Fruit fly (Drosophila melanogaster) whole organism, embryonic: ENCODE measurements around the gene Ugt35E1.

Experiments
- CG10979 ChIP-seq: fragments of 200-800 bp; sonication (Bioruptor generic); optimal IDR thresholded peaks from 2 replicates; lab custom pipeline; 2018; ENCODE audit warnings: missing biosample characterization, mild to moderate bottlenecking, missing genetic modification characterization, moderate library complexity
- CG11398 ChIP-seq: fragments of 200-800 bp; sonication (Bioruptor generic); optimal IDR thresholded peaks from 2 replicates; lab custom pipeline; 2016; ENCODE audit warnings: missing biosample characterization, missing genetic modification characterization
- CG11456 ChIP-seq: fragments of 200-800 bp; sonication (Bioruptor generic); IDR thresholded peaks from 3 replicates; pipeline ENCODE4 v1.3.6; 2022; ENCODE audit warnings: missing biosample characterization, missing genetic modification characterization
- CG14667 ChIP-seq: fragments of 200-800 bp; sonication (Bioruptor generic); IDR thresholded peaks from 2 replicates; pipeline ENCODE4 v1.3.6; 2022; ENCODE audit warnings: missing biosample characterization, missing genetic modification characterization
- CG15073 ChIP-seq: fragments of 200-800 bp; sonication (Bioruptor generic); optimal IDR thresholded peaks from 2 replicates; lab custom pipeline; 2016; ENCODE audit warnings: missing biosample characterization, missing genetic modification characterization
- CG17186 ChIP-seq: fragments of 200-800 bp; sonication (Bioruptor generic); optimal IDR thresholded peaks from 3 replicates; lab custom pipeline; 2017; ENCODE audit warnings: missing biosample characterization, missing genetic modification reagents, missing genetic modification characterization
- CG17385 ChIP-seq: fragments of 200-800 bp; sonication (Bioruptor generic); optimal IDR thresholded peaks from 3 replicates; lab custom pipeline; 2018; ENCODE audit warnings: missing biosample characterization, mild to moderate bottlenecking, missing genetic modification characterization
- CG17912 ChIP-seq: fragments of 200-800 bp; sonication (Bioruptor generic); optimal IDR thresholded peaks from 2 replicates; lab custom pipeline; 2018; ENCODE audit warnings: missing biosample characterization, mild to moderate bottlenecking, missing genetic modification characterization
- CG18476 ChIP-seq: fragments of 200-800 bp; sonication (Bioruptor generic); optimal IDR thresholded peaks from 2 replicates; lab custom pipeline; 2016; ENCODE audit warnings: missing biosample characterization, mild to moderate bottlenecking, missing genetic modification characterization
- CG2202 ChIP-seq: fragments of 200-800 bp; sonication (Bioruptor generic); optimal IDR thresholded peaks from 2 replicates; lab custom pipeline; 2018; ENCODE audit warnings: missing biosample characterization, mild to moderate bottlenecking, missing genetic modification characterization
- CG3407 ChIP-seq: fragments of 200-800 bp; sonication (Bioruptor generic); optimal IDR thresholded peaks from 2 replicates; lab custom pipeline; 2018; ENCODE audit warnings: missing biosample characterization, mild to moderate bottlenecking, missing genetic modification characterization
- CG34376 ChIP-seq: fragments of 200-800 bp; sonication (Bioruptor generic); optimal IDR thresholded peaks from 2 replicates; lab custom pipeline; 2018; ENCODE audit warnings: missing biosample characterization, mild to moderate bottlenecking, missing genetic modification characterization
- CG3847 ChIP-seq: fragments of 200-800 bp; sonication (Bioruptor generic); IDR thresholded peaks from 2 replicates; pipeline ENCODE4 v1.3.6; 2022; ENCODE audit warnings: missing biosample characterization, missing genetic modification characterization
- CG3995 ChIP-seq: fragments of 200-800 bp; sonication (Bioruptor generic); optimal IDR thresholded peaks from 3 replicates; lab custom pipeline; 2016; ENCODE audit warnings: missing biosample characterization, missing genetic modification characterization
- CG42726 ChIP-seq: fragments of 200-800 bp; sonication (Bioruptor generic); IDR thresholded peaks from 2 replicates; pipeline ENCODE4 v1.3.6; 2022; ENCODE audit warnings: missing biosample characterization, missing genetic modification characterization; ENCODE audit not compliant: partially characterized antibody
- CG4404 ChIP-seq: fragments of 200-800 bp; sonication (Bioruptor generic); IDR thresholded peaks from 2 replicates; pipeline ENCODE4 v1.3.6; 2022; ENCODE audit warnings: missing biosample characterization, missing genetic modification characterization
- CG6175 ChIP-seq: fragments of 200-800 bp; sonication (Bioruptor generic); IDR thresholded peaks from 3 replicates; pipeline ENCODE4 v1.3.6; 2022; ENCODE audit warnings: missing biosample characterization, missing genetic modification characterization
- CG8924 ChIP-seq: fragments of 200-800 bp; optimal IDR thresholded peaks from 3 replicates; lab custom pipeline; 2019; ENCODE audit warnings: missing biosample characterization, mild to moderate bottlenecking, missing genetic modification characterization, moderate library complexity
- CG9215 ChIP-seq: fragments of 200-800 bp; sonication (Bioruptor generic); IDR thresholded peaks from 2 replicates; pipeline ENCODE4 v1.3.6; 2022; ENCODE audit warnings: missing biosample characterization, missing genetic modification characterization
- Dip3 ChIP-seq: fragments of 200-800 bp; sonication (Bioruptor generic); optimal IDR thresholded peaks from 3 replicates; lab custom pipeline; 2016; ENCODE audit warnings: missing biosample characterization, missing genetic modification characterization
- Fer3 ChIP-seq: fragments of 200-800 bp; sonication (Bioruptor generic); optimal IDR thresholded peaks from 2 replicates; lab custom pipeline; 2018; ENCODE audit warnings: missing biosample characterization, mild to moderate bottlenecking, missing genetic modification characterization, moderate library complexity
- GATAe ChIP-seq: fragments of 200-800 bp; sonication (Bioruptor generic); conservative IDR thresholded peaks from 2 replicates; pipeline ENCODE4 v1.3.6; 2022; ENCODE audit warnings: missing biosample characterization, missing genetic modification characterization
- Hr3 ChIP-seq: fragments of 200-800 bp; sonication (Bioruptor generic); optimal IDR thresholded peaks from 3 replicates; lab custom pipeline; 2016; ENCODE audit warnings: missing biosample characterization, missing genetic modification characterization
- Poxn ChIP-seq: fragments of 200-800 bp; sonication (Bioruptor generic); IDR thresholded peaks from 2 replicates; pipeline ENCODE4 v1.3.6; 2022; ENCODE audit warnings: missing biosample characterization, missing genetic modification characterization
- Sin3A ChIP-seq: fragments of >200 bp; optimal IDR thresholded peaks from 2 replicates; lab custom pipeline; 2018
- Spps ChIP-seq: fragments of 200-800 bp; sonication (Bioruptor generic); optimal IDR thresholded peaks from 2 replicates; lab custom pipeline; 2018; ENCODE audit warnings: missing biosample characterization, mild to moderate bottlenecking, missing genetic modification characterization
- TFAM ChIP-seq: fragments of 200-800 bp; sonication (Bioruptor generic); optimal IDR thresholded peaks from 2 replicates; lab custom pipeline; 2017; ENCODE audit warnings: missing biosample characterization, missing genetic modification characterization, inconsistent platforms
- Trl ChIP-seq, 3 experiments: fragments of >200 bp in 2 of 3; fragments of 200-800 bp in 1 of 3; sonication (Bioruptor generic) in 1 of 3; optimal IDR thresholded peaks; 2 replicates in 1 of 3; 3 replicates in 2 of 3; lab custom pipeline; 2016 to 2017; ENCODE audit warnings: missing biosample characterization in 1 of 3, missing genetic modification characterization in 1 of 3
- amos ChIP-seq: fragments of 200-800 bp; sonication (Bioruptor generic); IDR thresholded peaks from 2 replicates; pipeline ENCODE4 v1.3.6; 2022; ENCODE audit warnings: missing biosample characterization, missing genetic modification characterization; ENCODE audit not compliant: partially characterized antibody
- ato ChIP-seq: fragments of 200-800 bp; sonication (Bioruptor generic); IDR thresholded peaks from 2 replicates; pipeline ENCODE4 v1.3.6; 2022; ENCODE audit warnings: missing biosample characterization, missing genetic modification characterization; ENCODE audit not compliant: partially characterized antibody
- bigmax ChIP-seq: fragments of 200-800 bp; sonication (Bioruptor generic); optimal IDR thresholded peaks from 2 replicates; lab custom pipeline; 2018; ENCODE audit warnings: missing biosample characterization, mild to moderate bottlenecking, missing genetic modification characterization
- bsh ChIP-seq, 2 experiments: fragments of 200-800 bp; sonication (Bioruptor generic); optimal IDR thresholded peaks; 2 replicates each; lab custom pipeline; 2017 to 2018; ENCODE audit warnings: mild to moderate bottlenecking in 2 of 2, missing biosample characterization in 2 of 2, missing genetic modification characterization in 2 of 2, moderate library complexity in 1 of 2
- corto ChIP-seq: fragments of 200-800 bp; sonication (Bioruptor generic); optimal IDR thresholded peaks from 2 replicates; lab custom pipeline; 2016; ENCODE audit warnings: missing biosample characterization, mild to moderate bottlenecking, missing genetic modification characterization, moderate library complexity
- croc ChIP-seq: fragments of 200-800 bp; sonication (Bioruptor generic); conservative IDR thresholded peaks from 3 replicates; pipeline ENCODE4 v1.3.6; 2022; ENCODE audit warnings: missing biosample characterization, missing genetic modification characterization
- dm ChIP-seq: fragments of 200-800 bp; sonication (Bioruptor generic); optimal IDR thresholded peaks from 3 replicates; lab custom pipeline; 2016; ENCODE audit warnings: missing biosample characterization, missing genetic modification characterization
- en ChIP-seq: fragments of 200-800 bp; sonication (Bioruptor generic); optimal IDR thresholded peaks from 2 replicates; lab custom pipeline; 2016; ENCODE audit warnings: missing biosample characterization, missing genetic modification characterization
- exex ChIP-seq: fragments of 200-800 bp; sonication (Bioruptor generic); optimal IDR thresholded peaks from 4 replicates; lab custom pipeline; 2018; ENCODE audit warnings: missing biosample characterization, mild to moderate bottlenecking, missing genetic modification characterization, moderate library complexity
- gt ChIP-seq: fragments of 200-800 bp; sonication (Bioruptor generic); IDR thresholded peaks from 2 replicates; pipeline ENCODE4 v1.3.6; 2022; ENCODE audit warnings: missing biosample characterization, missing genetic modification characterization
- ind ChIP-seq: fragments of 200-800 bp; sonication (Bioruptor generic); optimal IDR thresholded peaks from 3 replicates; lab custom pipeline; 2016; ENCODE audit warnings: missing biosample characterization, missing genetic modification characterization
- kay ChIP-seq: fragments of 200-800 bp; sonication (Bioruptor generic); optimal IDR thresholded peaks from 2 replicates; lab custom pipeline; 2016; ENCODE audit warnings: missing biosample characterization, missing genetic modification characterization
- lab ChIP-seq: fragments of 200-800 bp; sonication (Bioruptor generic); optimal IDR thresholded peaks from 3 replicates; lab custom pipeline; 2017; ENCODE audit warnings: missing biosample characterization, missing genetic modification characterization, mild to moderate bottlenecking, moderate library complexity, missing genetic modification reagents
- nerfin-2 ChIP-seq: fragments of 200-800 bp; sonication (Bioruptor generic); IDR thresholded peaks from 2 replicates; pipeline ENCODE4 v1.3.6; 2022; ENCODE audit warnings: missing biosample characterization, missing genetic modification characterization; ENCODE audit not compliant: partially characterized antibody
- nom ChIP-seq: fragments of 200-800 bp; sonication (Bioruptor generic); optimal IDR thresholded peaks from 2 replicates; lab custom pipeline; 2017; ENCODE audit warnings: missing biosample characterization, missing genetic modification characterization, mild to moderate bottlenecking, moderate library complexity, missing genetic modification reagents
- psq ChIP-seq: fragments of 200-800 bp; sonication (Bioruptor generic); optimal IDR thresholded peaks from 2 replicates; lab custom pipeline; 2017; ENCODE audit warnings: missing biosample characterization, missing genetic modification characterization
- repo ChIP-seq: fragments of 200-800 bp; sonication (Bioruptor generic); optimal IDR thresholded peaks from 2 replicates; lab custom pipeline; 2016; ENCODE audit warnings: missing biosample characterization, missing genetic modification characterization
- ro ChIP-seq: fragments of 200-800 bp; sonication (Bioruptor generic); IDR thresholded peaks from 2 replicates; pipeline ENCODE4 v1.3.6; 2022; ENCODE audit warnings: missing biosample characterization, missing genetic modification characterization
- run ChIP-seq: fragments of 200-800 bp; sonication (Bioruptor generic); optimal IDR thresholded peaks from 3 replicates; lab custom pipeline; 2018; ENCODE audit warnings: missing biosample characterization, mild to moderate bottlenecking, missing genetic modification characterization
- tgo ChIP-seq: fragments of 200-800 bp; sonication (Bioruptor generic); IDR thresholded peaks from 3 replicates; pipeline ENCODE4 v1.3.6; 2022; ENCODE audit warnings: missing biosample characterization, missing genetic modification characterization
- tin ChIP-seq: fragments of 200-800 bp; sonication (Bioruptor generic); optimal IDR thresholded peaks from 3 replicates; lab custom pipeline; 2016; ENCODE audit warnings: missing biosample characterization, missing genetic modification characterization
- trem ChIP-seq: fragments of 200-800 bp; optimal IDR thresholded peaks from 3 replicates; lab custom pipeline; 2019; ENCODE audit warnings: missing biosample characterization, mild to moderate bottlenecking, missing genetic modification characterization, moderate library complexity
- zen ChIP-seq: fragments of 200-800 bp; sonication (Bioruptor generic); optimal IDR thresholded peaks from 3 replicates; lab custom pipeline; 2018; ENCODE audit warnings: missing biosample characterization, mild to moderate bottlenecking, missing genetic modification characterization, moderate library complexity

The Ugt35E1 gene

dm6 chr3R:11128116-11128626 is 37.7 kb downstream of the Ugt35E1 start, which contains the start of gene Ugt35C1:
Gene Ugt35C1, minus strand, starts transcription at chr3R:11128328.
- no peak for TF ChIP-seq CG11398
- no peak for TF ChIP-seq TFAM (GFP tag; lab: Kevin White, UChicago)
- no peak for TF ChIP-seq GATAe (GFP tag; lab: Robert Waterston, UW)
- no peak for TF ChIP-seq zen (tag; lab: Kevin White, UChicago)
- no peak for TF ChIP-seq nom (GFP tag; lab: Kevin White, UChicago)
- no peak for TF ChIP-seq CG10979 (tag; lab: Kevin White, UChicago)
- no peak for TF ChIP-seq bsh (GFP tag; optimal IDR thresholded peaks at IDR 0.05; lab: Kevin White, UChicago)
- TF ChIP-seq CG3407: no peak
- TF ChIP-seq CG9215 (GFP tag; lab: Robert Waterston, UW): no peak
- TF ChIP-seq gt: no peak
- TF ChIP-seq tin (GFP tag; lab: Kevin White, UChicago): no peak
- TF ChIP-seq CG17912 (GFP tag; lab: Kevin White, UChicago): no peak
- TF ChIP-seq croc: no peak
- TF ChIP-seq CG34376: peak; percentile 33
- TF ChIP-seq run (tag; lab: Kevin White, UChicago): no peak
- no peak for TF ChIP-seq Poxn (GFP tag; lab: Robert Waterston, UW)
- no peak for TF ChIP-seq bigmax (GFP tag; lab: Kevin White, UChicago)
- TF ChIP-seq amos: peak; percentile 11; the same call in 1 of the 2 replicates
- TF ChIP-seq trem: no peak
- TF ChIP-seq CG3847 (GFP tag; lab: Robert Waterston, UW): no peak
- TF ChIP-seq kay: no peak
- no peak for TF ChIP-seq tgo (GFP tag; lab: Robert Waterston, UW)
- no peak for TF ChIP-seq Sin3A (lab: Kevin White, UChicago)
- TF ChIP-seq ro: no peak
- TF ChIP-seq nerfin-2: no peak
- TF ChIP-seq lab (GFP tag; lab: Kevin White, UChicago): peak; percentile 16
- no peak for TF ChIP-seq CG17385 (GFP tag; lab: Kevin White, UChicago)
- TF ChIP-seq Spps (tag; lab: Kevin White, UChicago): no peak
- TF ChIP-seq CG2202: no peak
- TF ChIP-seq ind: no peak
- no peak for TF ChIP-seq CG4404 (GFP tag; lab: Robert Waterston, UW)
- peak in 1 of 2 experiments; percentile 15 for TF ChIP-seq Trl (optimal IDR thresholded peaks at IDR 0.05; lab: Kevin White, UChicago)
- TF ChIP-seq Trl (GFP tag; optimal IDR thresholded peaks at IDR 0.05; lab: Kevin White, UChicago): no peak
- TF ChIP-seq CG15073: no peak
- no peak for TF ChIP-seq CG17186 (GFP tag; lab: Kevin White, UChicago)
- TF ChIP-seq CG42726: no peak
- TF ChIP-seq CG14667 (GFP tag; lab: Robert Waterston, UW): no peak
- TF ChIP-seq exex (tag; lab: Kevin White, UChicago): peak; percentile 46
- no peak for TF ChIP-seq ato (GFP tag; lab: Robert Waterston, UW)
- no peak for TF ChIP-seq corto (GFP tag; lab: Kevin White, UChicago)
- TF ChIP-seq CG18476 (GFP tag; lab: Kevin White, UChicago): no peak
- TF ChIP-seq CG11456: no peak
- TF ChIP-seq Hr3 (GFP tag; lab: Kevin White, UChicago): no peak
- no peak for TF ChIP-seq CG6175 (GFP tag; lab: Robert Waterston, UW)
- TF ChIP-seq repo: no peak
- no peak for TF ChIP-seq en (GFP tag; lab: Kevin White, UChicago)
- peak; percentile 67 for TF ChIP-seq CG3995 (GFP tag; lab: Kevin White, UChicago)
- no peak for TF ChIP-seq dm (GFP tag; lab: Kevin White, UChicago)
- TF ChIP-seq CG8924 (tag; lab: Kevin White, UChicago): no peak
- TF ChIP-seq Dip3: no peak
- TF ChIP-seq Fer3 (tag; lab: Kevin White, UChicago): no peak
- TF ChIP-seq psq (GFP tag; lab: Kevin White, UChicago): no peak
